Worm (Caenorhabditis elegans) whole organism, L3 larva: Measurements from ENCODE around the gene C31B8.7.
"Not testable (repeated sequence)": the region's sequence is repeated elsewhere in the genome, so short reads cannot be mapped to it uniquely, and the experiment has no call there.

ENCODE experiments used
- ama-1 ChIP-seq: fragments of 150-350 bp; optimal IDR thresholded peaks from 2 replicates; lab custom pipeline; 2018
- ceh-28 ChIP-seq: fragments of 150-350 bp; optimal IDR thresholded peaks from 2 replicates; lab custom pipeline; 2014; ENCODE audit warnings: missing biosample characterization, missing genetic modification reagents, missing genetic modification characterization
- ceh-82 ChIP-seq: fragments of 150-350 bp; optimal IDR thresholded peaks from 2 replicates; lab custom pipeline; 2014; ENCODE audit warnings: missing biosample characterization, missing genetic modification characterization
- lin-15B ChIP-seq: fragments of 150-350 bp; optimal IDR thresholded peaks from 2 replicates; lab custom pipeline; 2014; ENCODE audit warnings: missing biosample characterization, missing genetic modification characterization
- lsy-12 ChIP-seq: sonication (generic microtip); optimal IDR thresholded peaks from 2 replicates; lab custom pipeline; 2016; ENCODE audit warnings: mild to moderate bottlenecking, missing genetic modification characterization, missing compliant biosample characterization
- nhr-11 ChIP-seq: fragments of 150-350 bp; optimal IDR thresholded peaks from 2 replicates; lab custom pipeline; 2014; ENCODE audit warnings: missing biosample characterization, missing genetic modification characterization
- nhr-12 ChIP-seq: fragments of 150-350 bp; optimal IDR thresholded peaks from 2 replicates; lab custom pipeline; 2014; ENCODE audit warnings: missing biosample characterization, missing genetic modification characterization
- nhr-28 ChIP-seq: fragments of 150-350 bp; optimal IDR thresholded peaks from 2 replicates; lab custom pipeline; 2014; ENCODE audit warnings: missing biosample characterization, missing genetic modification characterization
- nhr-77 ChIP-seq: fragments of 150-350 bp; optimal IDR thresholded peaks from 2 replicates; lab custom pipeline; 2014; ENCODE audit warnings: missing biosample characterization, missing genetic modification characterization
- pha-4 ChIP-seq: fragments of 150-350 bp; optimal IDR thresholded peaks from 2 replicates; lab custom pipeline; 2014; ENCODE audit warnings: missing biosample characterization, missing genetic modification reagents, missing genetic modification characterization
- pqm-1 ChIP-seq: fragments of 150-350 bp; optimal IDR thresholded peaks from 2 replicates; lab custom pipeline; 2017; ENCODE audit warnings: missing biosample characterization, missing genetic modification characterization, inconsistent platforms
- skn-1 ChIP-seq: fragments of 150-350 bp; optimal IDR thresholded peaks from 2 replicates; lab custom pipeline; 2014; ENCODE audit warnings: missing biosample characterization, missing genetic modification characterization
- snpc-4 ChIP-seq: fragments of 150-350 bp; optimal IDR thresholded peaks from 2 replicates; lab custom pipeline; 2014; ENCODE audit warnings: missing biosample characterization, missing genetic modification characterization
- unc-62 ChIP-seq: fragments of 150-350 bp; sonication (generic microtip); optimal IDR thresholded peaks from 4 replicates; lab custom pipeline; 2014; ENCODE audit warnings: missing biosample characterization, missing genetic modification reagents, missing genetic modification characterization

- TF ChIP-seq nhr-11 (tag; lab: Kevin White, UChicago); lsy-12 (tag; lab: Kevin White, UChicago); snpc-4 (tag; lab: Kevin White, UChicago); nhr-12 (tag; lab: Kevin White, UChicago); nhr-77 (tag; lab: Kevin White, UChicago); nhr-28 (tag; lab: Kevin White, UChicago); ama-1; pqm-1 (tag; lab: Kevin White, UChicago); unc-62 (GFP tag; lab: Kevin White, UChicago); lin-15B (tag; lab: Kevin White, UChicago); skn-1 (tag; lab: Kevin White, UChicago); pha-4 (tag; lab: Kevin White, UChicago); ceh-28 (tag; lab: Kevin White, UChicago); ceh-82 (tag; lab: Kevin White, UChicago): not testable (repeated sequence)
Measured at ce11 chrV:2952102-2952501, 49.0 kb upstream of the C31B8.7 start, which contains the start of gene srw-122.
